Fruit fly (Drosophila melanogaster) whole organism, adult: ENCODE results near the gene CG46463.

Experiments used
- CG11617 ChIP-seq: fragments of 200-800 bp; sonication (Bioruptor generic); optimal IDR thresholded peaks from 2 replicates; lab custom pipeline; 2017; ENCODE audit warnings: mild to moderate bottlenecking, missing biosample characterization, missing genetic modification reagents, missing genetic modification characterization
- CG12768 ChIP-seq: fragments of 200-800 bp; sonication (Bioruptor generic); optimal IDR thresholded peaks from 2 replicates; lab custom pipeline; 2017; ENCODE audit warnings: missing biosample characterization, missing genetic modification characterization, mild to moderate bottlenecking, moderate library complexity, missing genetic modification reagents
- CG14711 ChIP-seq: fragments of 200-800 bp; sonication (Bioruptor generic); optimal IDR thresholded peaks from 2 replicates; lab custom pipeline; 2018; ENCODE audit warnings: missing biosample characterization, mild to moderate bottlenecking, missing genetic modification characterization, moderate library complexity
- CG1620 ChIP-seq: fragments of 200-800 bp; sonication (Bioruptor generic); optimal IDR thresholded peaks from 2 replicates; lab custom pipeline; 2016; ENCODE audit warnings: missing biosample characterization, missing genetic modification characterization
- CG33017 ChIP-seq: fragments of 200-800 bp; sonication (Bioruptor generic); optimal IDR thresholded peaks from 2 replicates; lab custom pipeline; 2018; ENCODE audit warnings: missing biosample characterization, mild to moderate bottlenecking, missing genetic modification characterization, moderate library complexity
- CG5204 ChIP-seq: fragments of 200-800 bp; sonication (Bioruptor generic); optimal IDR thresholded peaks from 2 replicates; lab custom pipeline; 2016; ENCODE audit warnings: missing biosample characterization, missing genetic modification characterization
- CG7045 ChIP-seq: fragments of 200-800 bp; sonication (Bioruptor generic); optimal IDR thresholded peaks from 2 replicates; lab custom pipeline; 2017; ENCODE audit warnings: missing biosample characterization, mild to moderate bottlenecking, missing genetic modification characterization
- CG7101 ChIP-seq: fragments of 200-800 bp; sonication (Bioruptor generic); optimal IDR thresholded peaks from 2 replicates; lab custom pipeline; 2018; ENCODE audit warnings: missing biosample characterization, mild to moderate bottlenecking, missing genetic modification characterization, moderate library complexity
- Clk ChIP-seq: fragments of 200-800 bp; sonication (Bioruptor generic); optimal IDR thresholded peaks from 2 replicates; lab custom pipeline; 2017; ENCODE audit warnings: missing biosample characterization, missing genetic modification characterization
- Crg-1 ChIP-seq: fragments of 200-800 bp; sonication (Bioruptor generic); optimal IDR thresholded peaks from 2 replicates; lab custom pipeline; 2016; ENCODE audit warnings: missing biosample characterization, missing genetic modification characterization
- Hr96 ChIP-seq: fragments of 200-800 bp; sonication (Bioruptor generic); optimal IDR thresholded peaks from 2 replicates; lab custom pipeline; 2016; ENCODE audit warnings: missing biosample characterization, missing genetic modification characterization
- Mnt ChIP-seq: fragments of 200-800 bp; sonication (Bioruptor generic); optimal IDR thresholded peaks from 2 replicates; lab custom pipeline; 2016; ENCODE audit warnings: missing biosample characterization, mild to moderate bottlenecking, missing genetic modification characterization
- bab1 ChIP-seq: fragments of 200-800 bp; sonication (Bioruptor generic); optimal IDR thresholded peaks from 3 replicates; lab custom pipeline; 2019; ENCODE audit warnings: missing biosample characterization, mild to moderate bottlenecking, missing genetic modification characterization, moderate library complexity
- cic ChIP-seq: fragments of 200-800 bp; sonication (Bioruptor generic); optimal IDR thresholded peaks from 2 replicates; lab custom pipeline; 2017; ENCODE audit warnings: missing biosample characterization, mild to moderate bottlenecking, missing genetic modification characterization, moderate library complexity
- cnc ChIP-seq, 2 experiments: fragments of >200 bp; optimal IDR thresholded peaks; 2 replicates each; lab custom pipeline; 2017
- kay ChIP-seq: fragments of 200-800 bp; sonication (Bioruptor generic); peaks from one replicate; lab custom pipeline; 2016; ENCODE audit warnings: missing biosample characterization, missing genetic modification characterization, borderline replicate concordance
- ovo ChIP-seq: fragments of 200-800 bp; sonication (Bioruptor generic); optimal IDR thresholded peaks from 2 replicates; lab custom pipeline; 2016; ENCODE audit warnings: missing biosample characterization, missing genetic modification characterization
- pad ChIP-seq: fragments of 200-800 bp; sonication (Bioruptor generic); optimal IDR thresholded peaks from 3 replicates; lab custom pipeline; 2017; ENCODE audit warnings: missing biosample characterization, missing genetic modification characterization, mild to moderate bottlenecking, moderate library complexity, missing genetic modification reagents
- tj ChIP-seq: fragments of 200-800 bp; sonication (Bioruptor generic); optimal IDR thresholded peaks from 3 replicates; lab custom pipeline; 2017; ENCODE audit warnings: missing biosample characterization, mild to moderate bottlenecking, missing genetic modification characterization, moderate library complexity
- toe ChIP-seq: fragments of 200-800 bp; sonication (Bioruptor generic); optimal IDR thresholded peaks from 2 replicates; lab custom pipeline; 2016; ENCODE audit warnings: missing biosample characterization, missing genetic modification characterization

Gene CG46463

DNA sequence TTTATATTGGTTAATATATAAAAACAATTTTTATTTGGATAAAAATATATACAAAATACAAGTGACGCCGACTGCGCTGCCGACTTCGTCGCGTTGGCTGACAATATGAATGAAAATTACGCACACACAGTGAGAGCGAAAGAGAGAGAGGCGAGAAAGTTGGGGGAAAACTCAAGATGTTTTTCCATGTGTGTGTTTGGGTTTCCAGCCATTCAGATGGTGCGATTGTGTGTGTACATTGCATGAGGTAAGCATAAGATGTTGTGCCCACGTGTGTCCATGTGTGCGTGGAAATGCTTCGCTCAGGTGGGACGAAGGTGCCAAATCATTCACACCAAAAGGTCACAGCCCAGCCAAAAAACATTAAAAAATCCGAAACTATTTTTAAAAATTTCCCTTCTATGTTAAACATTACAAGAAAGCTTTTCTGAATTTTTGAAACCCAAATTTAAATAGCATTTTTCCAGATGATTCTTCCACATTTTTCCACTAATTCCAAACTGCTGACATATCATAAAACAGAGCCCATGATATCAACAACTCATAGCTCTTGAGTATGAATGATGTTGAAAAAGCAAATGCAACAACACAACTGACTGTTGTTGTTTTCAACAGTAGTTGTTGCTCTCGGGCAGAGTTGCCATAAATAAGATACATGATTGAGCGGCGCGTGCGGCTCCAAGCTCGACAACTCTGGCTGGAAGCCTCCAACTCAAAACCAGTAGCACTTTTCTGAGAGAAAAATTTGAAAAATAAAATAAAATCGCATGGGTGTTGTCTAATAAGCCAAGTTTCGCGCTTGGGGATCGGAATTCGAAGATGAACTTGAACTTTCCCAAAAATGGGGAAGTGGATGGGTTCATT lies 41.5 kb upstream of the CG46463 start:
- TF ChIP-seq bab1 (GFP tag; lab: Kevin White, UChicago) (no peak), kay (peak; percentile 35), tj (GFP tag; lab: Kevin White, UChicago) (no peak), CG14711 (tag; lab: Kevin White, UChicago) (peak; percentile 91)

dm6 chr3L:3420237-3420643 lies 40.9 kb upstream of the CG46463 start:
- TF ChIP-seq tj (GFP tag; lab: Kevin White, UChicago) (peak; percentile 71), CG33017 (tag; lab: Kevin White, UChicago) (peak; percentile 10), cic (peak; percentile 100), Mnt (GFP tag; lab: Kevin White, UChicago) (peak; percentile 24), Hr96 (GFP tag; lab: Kevin White, UChicago) (no peak), CG14711 (tag; lab: Kevin White, UChicago) (peak; percentile 26)

- no peak for TF ChIP-seq pad
- TF ChIP-seq CG7101 (tag; lab: Kevin White, UChicago) = no peak
- TF ChIP-seq cic = no peak
- no peak for TF ChIP-seq CG7045
- no peak for TF ChIP-seq ovo
- TF ChIP-seq CG1620 (GFP tag; lab: Kevin White, UChicago) = no peak
- TF ChIP-seq tj (GFP tag; lab: Kevin White, UChicago) = no peak
- TF ChIP-seq CG5204 (GFP tag; lab: Kevin White, UChicago) = no peak
- no peak for TF ChIP-seq Hr96 (GFP tag; lab: Kevin White, UChicago)
- TF ChIP-seq Clk (GFP tag; lab: Kevin White, UChicago) = no peak
Observed at dm6 chr3L:3420674-3421073, 40.4 kb upstream of the CG46463 start.

dm6 chr3L:3423006-3423405 lies 38.1 kb upstream of the CG46463 start:
- TF ChIP-seq tj (GFP tag; lab: Kevin White, UChicago) (peak; percentile 8), CG5204 (GFP tag; lab: Kevin White, UChicago) (no peak)

dm6 chr3L:3424846-3425245 lies 36.3 kb upstream of the CG46463 start, which contains the start of gene sty:
sty (minus strand) TSS chr3L:3424935.
- TF ChIP-seq cic (no peak), pad (peak; percentile 86)

DNA sequence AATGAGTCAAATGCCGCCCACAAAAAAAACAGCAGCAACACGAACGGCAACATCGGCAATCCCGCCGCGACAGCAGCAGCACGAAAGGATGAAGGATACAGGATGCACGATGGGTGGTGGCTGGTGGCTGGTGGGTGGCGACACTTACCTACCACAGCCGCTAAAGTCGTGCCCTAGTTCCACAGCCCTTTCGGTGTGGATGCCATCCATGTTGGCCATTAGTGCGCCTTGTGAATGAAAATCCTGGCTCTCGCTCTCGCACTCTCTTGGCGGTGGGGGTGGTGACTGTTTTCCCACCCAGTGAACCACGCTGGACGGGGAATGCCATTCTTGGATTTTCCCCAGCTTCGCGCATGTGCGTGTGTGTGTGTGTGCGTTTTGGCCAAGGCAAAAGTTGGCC lies 34.1 kb upstream of the CG46463 start:
- peak; percentile 41 for TF ChIP-seq pad
- TF ChIP-seq CG11617 = no peak

DNA sequence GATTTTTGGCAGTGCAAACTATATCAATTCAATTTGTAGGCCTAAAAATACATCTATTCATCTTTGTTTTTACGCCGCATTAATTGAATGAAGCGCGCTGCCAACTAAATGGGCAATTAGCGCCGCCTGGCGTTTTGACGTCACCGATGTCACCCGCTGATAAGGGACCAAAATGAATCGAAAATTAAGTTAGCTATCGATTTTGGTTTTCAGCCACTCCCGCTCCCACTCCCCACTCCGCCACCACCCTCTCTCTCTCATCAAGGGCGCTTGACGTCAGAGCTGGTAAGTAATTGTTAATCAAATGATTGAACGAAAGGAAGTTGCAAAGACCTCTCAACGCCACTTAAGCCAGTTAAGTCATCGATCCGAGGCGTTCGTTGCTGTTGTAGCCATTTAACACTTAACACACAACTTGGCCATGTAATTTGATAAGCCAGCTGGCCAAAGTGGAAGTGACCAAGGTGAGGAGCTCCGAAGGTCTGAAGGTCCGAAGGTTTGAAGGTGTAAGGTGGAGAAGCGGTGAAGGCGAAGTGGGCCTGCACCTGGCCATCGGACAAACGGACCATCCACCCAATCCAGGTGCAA lies 30.0 kb upstream of the CG46463 start:
- TF ChIP-seq cic (peak; percentile 60), CG1620 (GFP tag; lab: Kevin White, UChicago) (no peak), CG12768 (peak; percentile 21)

- TF ChIP-seq Mnt (GFP tag; lab: Kevin White, UChicago) (peak; percentile 39), toe (peak; percentile 21), tj (GFP tag; lab: Kevin White, UChicago) (peak; percentile 35), CG7101 (tag; lab: Kevin White, UChicago) (peak; percentile 82), bab1 (GFP tag; lab: Kevin White, UChicago) (no peak), ovo (no peak), CG14711 (tag; lab: Kevin White, UChicago) (peak; percentile 69), CG12768 (peak; percentile 43), Hr96 (GFP tag; lab: Kevin White, UChicago) (peak; percentile 22), CG1620 (GFP tag; lab: Kevin White, UChicago) (no peak), Crg-1 (GFP tag; lab: Kevin White, UChicago) (no peak), pad (peak; percentile 45), cnc (optimal IDR thresholded peaks at IDR 0.05; lab: Kevin White, UChicago) (no peak), CG7045 (peak; percentile 69), kay (peak; percentile 89), Clk (GFP tag; lab: Kevin White, UChicago) (no peak), cic (peak; percentile 41), CG5204 (GFP tag; lab: Kevin White, UChicago) (peak; percentile 60), CG33017 (tag; lab: Kevin White, UChicago) (peak; percentile 66), CG11617 (peak; percentile 59)
Observed at dm6 chr3L:3432656-3433344, 28.3 kb upstream of the CG46463 start.
